Fruit fly (Drosophila melanogaster): ENCODE data around the gene Rac1.

Rac1 gene

dm6 chr3L:1349942-1350923, 47.8 kb upstream of the Rac1 start (continued):
- TF ChIP-seq CG4360 (GFP tag; IDR thresholded peaks at IDR 0.05), result peak; percentile 80
- peak; percentile 19 for TF ChIP-seq CG9437 (GFP tag; optimal IDR thresholded peaks at IDR 0.05)
- TF ChIP-seq Sin3A (optimal IDR thresholded peaks at IDR 0.05), result peak; percentile 36
- TF ChIP-seq CG12299 (tag; optimal IDR thresholded peaks at IDR 0.05), result no peak
- peak; percentile 42 for TF ChIP-seq CG8924 (tag; optimal IDR thresholded peaks at IDR 0.05)

dm6 chr3L:1349397-1349796, 46.9 kb upstream of the Rac1 start:
- TF ChIP-seq pita (GFP tag; optimal IDR thresholded peaks at IDR 0.05) (no peak), tna (GFP tag; IDR thresholded peaks at IDR 0.05; ENCODE audit: partially characterized antibody) (no peak), CG17361 (GFP tag; IDR thresholded peaks at IDR 0.05) (no peak), Ets65A (GFP tag) (peak; percentile 68), kay (GFP tag; optimal IDR thresholded peaks at IDR 0.05) (no peak), CG15514 (GFP tag; optimal IDR thresholded peaks at IDR 0.05) (peak; percentile 15), CG7271 (tag; optimal IDR thresholded peaks at IDR 0.05) (no peak), Trl (optimal IDR thresholded peaks at IDR 0.05) (peak; percentile 57 to 65), Trl (GFP tag; optimal IDR thresholded peaks at IDR 0.05) (no peak), Deaf1 (tag; optimal IDR thresholded peaks at IDR 0.05) (peak; percentile 39), HLH4C (GFP tag; IDR thresholded peaks at IDR 0.05; ENCODE audit: partially characterized antibody) (0 out of 3 replicates have a peak, but pooled peaks have one; percentile 12), ftz-f1 (GFP tag; optimal IDR thresholded peaks at IDR 0.05) (no peak), z (GFP tag; IDR thresholded peaks at IDR 0.05) (peak; percentile 88), Hr39 (optimal IDR thresholded peaks at IDR 0.05) (peak; percentile 44), br (optimal IDR thresholded peaks at IDR 0.05) (no peak), Med (GFP tag) (peak; percentile 64), CG17359 (tag; optimal IDR thresholded peaks at IDR 0.05) (no peak), kni (GFP tag; optimal IDR thresholded peaks at IDR 0.05) (peak; percentile 21), D (optimal IDR thresholded peaks at IDR 0.05) (peak; percentile 71), D (GFP tag; optimal IDR thresholded peaks at IDR 0.05) (no peak), ase (GFP tag; IDR thresholded peaks at IDR 0.05) (0 out of 3 replicates have a peak, but pooled peaks have one; percentile 2), CG3407 (GFP tag; optimal IDR thresholded peaks at IDR 0.05) (no peak), CG18599 (GFP tag; optimal IDR thresholded peaks at IDR 0.05) (no peak), CG9876 (GFP tag; optimal IDR thresholded peaks at IDR 0.05) (no peak), chinmo (GFP tag; IDR thresholded peaks at IDR 0.05; ENCODE audit: partially characterized antibody) (0 out of 4 replicates have a peak, but pooled peaks have one; percentile 37), Jarid2 (GFP tag; optimal IDR thresholded peaks at IDR 0.05) (no peak), Stat92E (GFP tag; optimal IDR thresholded peaks at IDR 0.05) (peak in 1 of 3 experiments; percentile 84), CoRest (tag; optimal IDR thresholded peaks at IDR 0.05) (no peak), ewg (GFP tag; optimal IDR thresholded peaks at IDR 0.05) (peak; percentile 71), crol (GFP tag; IDR thresholded peaks at IDR 0.05) (peak; percentile 82), rib (GFP tag; IDR thresholded peaks at IDR 0.05) (no peak)

- 0 out of 2 replicates have a peak, but pooled peaks have one; percentile 29 for TF ChIP-seq ara (GFP tag; IDR thresholded peaks at IDR 0.05)
- TF ChIP-seq lola (GFP tag; optimal IDR thresholded peaks at IDR 0.05), result peak in 1 of 3 experiments; percentile 14
- peak; percentile 81 for TF ChIP-seq grau (tag; optimal IDR thresholded peaks at IDR 0.05)
- TF ChIP-seq row (GFP tag; IDR thresholded peaks at IDR 0.05), result peak; percentile 39; the same call in 2 of the 3 replicates
- peak; percentile 30 for TF ChIP-seq tio (GFP tag; optimal IDR thresholded peaks at IDR 0.05)
- no peak for TF ChIP-seq Nf-YC (tag; optimal IDR thresholded peaks at IDR 0.05)
- no peak for TF ChIP-seq Ptx1 (GFP tag; IDR thresholded peaks at IDR 0.05)
- no peak for TF ChIP-seq so (GFP tag; IDR thresholded peaks at IDR 0.05)
- TF ChIP-seq gem (tag; optimal IDR thresholded peaks at IDR 0.05), result peak; percentile 21
- TF ChIP-seq ase (GFP tag; IDR thresholded peaks at IDR 0.05), result peak; percentile 6; the same call in 1 of the 3 replicates
- TF ChIP-seq Blimp-1 (GFP tag; optimal IDR thresholded peaks at IDR 0.05), result no peak
- no peak for TF ChIP-seq CG16779 (GFP tag; IDR thresholded peaks at IDR 0.05)
- peak; percentile 80 for TF ChIP-seq sens (GFP tag)
- TF ChIP-seq Ssrp (tag; optimal IDR thresholded peaks at IDR 0.05), result peak; percentile 29
Observed at dm6 chr3L:1348935-1349334, 46.5 kb upstream of the Rac1 start.

Measured in whole organism, embryonic.